Worm (Caenorhabditis elegans) whole organism, young adult: ENCODE results near the gene meg-3.

Experiments used
- ceh-27 ChIP-seq: fragments of 200-800 bp; sonication (Bioruptor generic); optimal IDR thresholded peaks from 2 replicates; lab custom pipeline; 2018; ENCODE audit warnings: mild to moderate bottlenecking, missing genetic modification characterization, moderate library complexity, missing compliant biosample characterization
- hmg-1.2 ChIP-seq: fragments of 200-800 bp; sonication (Bioruptor generic); IDR thresholded peaks from 2 replicates; pipeline ENCODE4 v1.3.6; 2022; ENCODE audit warnings: missing genetic modification reagents, missing genetic modification characterization, missing compliant biosample characterization
- hmg-20 ChIP-seq: fragments of 200-800 bp; sonication (Bioruptor generic); IDR thresholded peaks from 2 replicates; pipeline ENCODE4 v1.3.6; 2022; ENCODE audit warnings: missing genetic modification reagents, missing genetic modification characterization, missing compliant biosample characterization
- mes-4 ChIP-seq: sonication (generic microtip); optimal IDR thresholded peaks from 2 replicates; lab custom pipeline; 2016; ENCODE audit warnings: missing genotype, missing genetic modification characterization, missing compliant biosample characterization
- nfya-1 ChIP-seq: sonication (generic microtip); optimal IDR thresholded peaks from 2 replicates; lab custom pipeline; 2017; ENCODE audit warnings: antibody characterized with exemption, missing compliant biosample characterization, missing genetic modification characterization, borderline replicate concordance; ENCODE audit not compliant: insufficient read depth
- unc-62 ChIP-seq: fragments of 150-350 bp; optimal IDR thresholded peaks from 2 replicates; lab custom pipeline; 2014; ENCODE audit warnings: missing biosample characterization, missing genetic modification reagents, missing genetic modification characterization

DNA sequence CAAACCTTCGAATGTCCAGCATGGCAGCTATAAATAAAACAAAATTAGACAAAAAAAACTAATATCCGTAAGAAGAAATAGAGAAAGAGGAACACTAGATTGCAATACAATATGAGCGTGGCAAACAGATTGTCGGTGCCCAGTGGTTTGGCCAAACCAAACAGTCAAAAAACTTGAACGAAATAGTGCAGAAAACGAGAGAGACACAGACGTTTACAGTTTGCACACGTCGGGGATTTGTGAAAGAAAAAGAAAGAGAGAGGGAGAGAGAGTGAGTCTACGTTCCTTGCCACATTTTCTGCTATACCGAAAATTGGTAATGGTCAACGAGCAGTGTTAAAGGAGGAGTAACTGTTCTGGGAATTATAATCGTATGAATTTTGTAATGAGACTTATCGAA, 45.8 kb upstream of the meg-3 start, which contains the start of gene ergi-1:
- TF ChIP-seq hmg-20 (GFP tag; lab: Robert Waterston, UW) (no peak), unc-62 (GFP tag; lab: Kevin White, UChicago) (no peak), nfya-1 (no peak), ceh-27 (GFP tag; lab: Kevin White, UChicago) (no peak), hmg-1.2 (GFP tag; lab: Robert Waterston, UW) (no peak), mes-4 (tag; lab: Kevin White, UChicago) (no peak)
